Worm (Caenorhabditis elegans) whole organism, L1 larva: ENCODE results near the gene C17H12.37.

ENCODE experiments used
- ama-1 ChIP-seq: fragments of 150-350 bp; optimal IDR thresholded peaks from 2 replicates; lab custom pipeline; 2014
- nhr-76 ChIP-seq: sonication (generic microtip); optimal IDR thresholded peaks from 2 replicates; lab custom pipeline; 2017; ENCODE audit warnings: missing biosample characterization, missing genetic modification characterization
- unc-62 ChIP-seq: fragments of 150-350 bp; optimal IDR thresholded peaks from 2 replicates; lab custom pipeline; 2014; ENCODE audit warnings: missing biosample characterization, missing genetic modification reagents, missing genetic modification characterization

DNA sequence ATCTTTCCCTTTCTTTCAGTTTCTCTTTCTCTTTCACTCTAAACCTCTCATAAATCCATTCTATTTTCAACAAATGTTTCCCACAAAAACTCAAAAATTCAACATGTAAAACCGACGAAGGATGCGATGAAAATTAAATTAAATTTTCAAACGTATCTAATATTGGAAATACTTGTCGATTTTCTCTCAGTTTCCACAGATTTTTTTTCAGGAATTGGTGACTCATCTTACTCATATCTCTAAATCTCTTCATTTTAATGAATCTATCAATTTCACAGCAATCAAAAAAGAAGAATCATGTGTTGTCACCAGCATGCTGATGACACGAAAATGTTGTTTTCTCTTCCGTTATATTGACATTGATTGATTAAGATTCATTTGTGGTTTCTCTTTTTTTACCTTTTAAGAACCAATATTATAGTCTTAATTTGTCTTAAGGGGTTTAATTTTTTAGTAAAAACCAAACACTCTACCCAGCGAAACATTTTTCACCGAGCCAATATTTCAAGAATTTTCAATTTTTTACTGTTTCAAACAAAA lies 1.0 kb upstream of the C17H12.37 start:
- TF ChIP-seq unc-62 (GFP tag; lab: Kevin White, UChicago) (no peak), ama-1 (lab: Kevin White, UChicago) (no peak), nhr-76 (tag; lab: Kevin White, UChicago) (no peak)
